Worm (Caenorhabditis elegans) whole organism, late embryonic: Measurements from ENCODE around the gene Y45F10B.59.
"Not testable (repeated sequence)": the region's sequence is repeated elsewhere in the genome, so short reads cannot be mapped to it uniquely, and the experiment has no call there.

ENCODE experiments used
- C08G9.2 ChIP-seq: sonication (generic microtip); optimal IDR thresholded peaks from 2 replicates; lab custom pipeline; 2016; ENCODE audit warnings: mild to moderate bottlenecking, missing genetic modification characterization, moderate library complexity, missing compliant biosample characterization
- C38D4.7 ChIP-seq: fragments of 200-800 bp; sonication (Bioruptor generic); optimal IDR thresholded peaks from 2 replicates; lab custom pipeline; 2018; ENCODE audit warnings: mild to moderate bottlenecking, missing genetic modification characterization, moderate library complexity, missing compliant biosample characterization
- K09A11.1 ChIP-seq: sonication (generic microtip); optimal IDR thresholded peaks from 2 replicates; lab custom pipeline; 2017; ENCODE audit warnings: antibody characterized with exemption, mild to moderate bottlenecking, missing genetic modification characterization, missing compliant biosample characterization; ENCODE audit not compliant: insufficient read depth
- T23F11.4 ChIP-seq: fragments of 200-800 bp; sonication (Bioruptor generic); optimal IDR thresholded peaks from 2 replicates; lab custom pipeline; 2018; ENCODE audit warnings: mild to moderate bottlenecking, missing genetic modification characterization, missing compliant biosample characterization
- Y22D7AL.16 ChIP-seq: sonication (generic microtip); optimal IDR thresholded peaks from 2 replicates; lab custom pipeline; 2016; ENCODE audit warnings: missing genetic modification characterization, missing compliant biosample characterization
- ahr-1 ChIP-seq: sonication (generic microtip); optimal IDR thresholded peaks from 2 replicates; lab custom pipeline; 2016; ENCODE audit warnings: missing genetic modification characterization, missing compliant biosample characterization
- ceh-14 ChIP-seq: sonication (generic microtip); optimal IDR thresholded peaks from 2 replicates; lab custom pipeline; 2016; ENCODE audit warnings: missing genotype, missing genetic modification characterization, missing compliant biosample characterization
- ceh-18 ChIP-seq: sonication (generic microtip); optimal IDR thresholded peaks from 2 replicates; lab custom pipeline; 2016; ENCODE audit warnings: missing genetic modification characterization, missing compliant biosample characterization
- ceh-19 ChIP-seq: fragments of 200-800 bp; sonication (Bioruptor generic); optimal IDR thresholded peaks from 2 replicates; lab custom pipeline; 2018; ENCODE audit warnings: mild to moderate bottlenecking, missing genetic modification characterization, missing compliant biosample characterization
- ceh-24 ChIP-seq: sonication (generic microtip); optimal IDR thresholded peaks from 2 replicates; lab custom pipeline; 2016; ENCODE audit warnings: mild to moderate bottlenecking, missing genetic modification characterization, missing compliant biosample characterization
- ceh-31 ChIP-seq: sonication (generic microtip); optimal IDR thresholded peaks from 2 replicates; lab custom pipeline; 2016; ENCODE audit warnings: missing genetic modification characterization, missing compliant biosample characterization
- ceh-45 ChIP-seq: fragments of 200-800 bp; sonication (Bioruptor generic); IDR thresholded peaks from 2 replicates; pipeline ENCODE4 v1.3.6; 2022; ENCODE audit warnings: missing genetic modification reagents, missing genetic modification characterization, missing compliant biosample characterization
- dmd-4 ChIP-seq: sonication (generic microtip); optimal IDR thresholded peaks from 2 replicates; lab custom pipeline; 2016; ENCODE audit warnings: borderline replicate concordance, missing genetic modification characterization, missing compliant biosample characterization
- dve-1 ChIP-seq: sonication (generic microtip); optimal IDR thresholded peaks from 2 replicates; lab custom pipeline; 2017; ENCODE audit warnings: antibody characterized with exemption, mild to moderate bottlenecking, missing genetic modification characterization, missing compliant biosample characterization
- ets-4 ChIP-seq: sonication (generic microtip); optimal IDR thresholded peaks from 2 replicates; lab custom pipeline; 2016; ENCODE audit warnings: missing genetic modification characterization, missing compliant biosample characterization
- eyg-1 ChIP-seq: sonication (generic microtip); optimal IDR thresholded peaks from 2 replicates; lab custom pipeline; 2016; ENCODE audit warnings: missing genotype, missing genetic modification characterization, missing compliant biosample characterization
- fax-1 ChIP-seq: sonication (generic microtip); optimal IDR thresholded peaks from 2 replicates; lab custom pipeline; 2016; ENCODE audit warnings: missing genotype, missing genetic modification characterization, missing compliant biosample characterization
- fkh-6 ChIP-seq: sonication (generic microtip); optimal IDR thresholded peaks from 2 replicates; lab custom pipeline; 2016; ENCODE audit warnings: missing genetic modification characterization, missing compliant biosample characterization
- hlh-30 ChIP-seq: sonication (generic microtip); optimal IDR thresholded peaks from 2 replicates; lab custom pipeline; 2017; ENCODE audit warnings: antibody characterized with exemption, missing genetic modification characterization, missing compliant biosample characterization; ENCODE audit not compliant: insufficient read depth
- hlh-6 ChIP-seq: sonication (generic microtip); optimal IDR thresholded peaks from 2 replicates; lab custom pipeline; 2016; ENCODE audit warnings: missing genotype, missing genetic modification characterization, missing compliant biosample characterization
- hlh-8 ChIP-seq: sonication (generic microtip); optimal IDR thresholded peaks from 2 replicates; lab custom pipeline; 2016; ENCODE audit warnings: missing genotype, missing genetic modification characterization, missing compliant biosample characterization
- lim-6 ChIP-seq: sonication (generic microtip); optimal IDR thresholded peaks from 2 replicates; lab custom pipeline; 2016; ENCODE audit warnings: missing genetic modification characterization, missing compliant biosample characterization
- madf-2 ChIP-seq: sonication (generic microtip); optimal IDR thresholded peaks from 2 replicates; lab custom pipeline; 2017; ENCODE audit warnings: missing genetic modification characterization, missing compliant biosample characterization
- mec-3 ChIP-seq: sonication (generic microtip); optimal IDR thresholded peaks from 2 replicates; lab custom pipeline; 2016; ENCODE audit warnings: borderline replicate concordance, missing genetic modification characterization, missing compliant biosample characterization
- npax-4 ChIP-seq: sonication (generic microtip); optimal IDR thresholded peaks from 2 replicates; lab custom pipeline; 2016; ENCODE audit warnings: missing genetic modification characterization, missing compliant biosample characterization
- pag-3 ChIP-seq: sonication (generic microtip); optimal IDR thresholded peaks from 2 replicates; lab custom pipeline; 2016; ENCODE audit warnings: missing compliant biosample characterization, missing genetic modification characterization, borderline replicate concordance
- pha-2 ChIP-seq: sonication (generic microtip); optimal IDR thresholded peaks from 2 replicates; lab custom pipeline; 2017; ENCODE audit warnings: mild to moderate bottlenecking, missing genetic modification characterization, missing compliant biosample characterization
- pros-1 ChIP-seq: fragments of 150-350 bp; optimal IDR thresholded peaks from 2 replicates; lab custom pipeline; 2014; ENCODE audit warnings: missing biosample characterization, missing genetic modification reagents, missing genetic modification characterization
- ref-2 ChIP-seq: sonication (generic microtip); optimal IDR thresholded peaks from 2 replicates; lab custom pipeline; 2016; ENCODE audit warnings: missing genetic modification characterization, missing compliant biosample characterization
- sdc-2 ChIP-seq: sonication (generic microtip); optimal IDR thresholded peaks from 2 replicates; lab custom pipeline; 2016; ENCODE audit warnings: missing genotype, missing genetic modification characterization, missing compliant biosample characterization
- sox-2 ChIP-seq: fragments of 200-800 bp; sonication (Bioruptor generic); IDR thresholded peaks from 2 replicates; pipeline ENCODE4 v1.3.6; 2022; ENCODE audit warnings: missing genetic modification reagents, missing genetic modification characterization, missing compliant biosample characterization
- sox-4 ChIP-seq: sonication (generic microtip); optimal IDR thresholded peaks from 2 replicates; lab custom pipeline; 2017; ENCODE audit warnings: mild to moderate bottlenecking, missing genetic modification characterization, inconsistent platforms, missing compliant biosample characterization
- syd-9 ChIP-seq: sonication (generic microtip); optimal IDR thresholded peaks from 2 replicates; lab custom pipeline; 2016; ENCODE audit warnings: mild to moderate bottlenecking, missing genetic modification characterization, moderate library complexity, missing compliant biosample characterization
- tbx-2 ChIP-seq: sonication (generic microtip); optimal IDR thresholded peaks from 2 replicates; lab custom pipeline; 2016; ENCODE audit warnings: missing genetic modification characterization, missing compliant biosample characterization
- ttx-3 ChIP-seq: sonication (generic microtip); optimal IDR thresholded peaks from 2 replicates; lab custom pipeline; 2016; ENCODE audit warnings: missing genetic modification reagents, missing genetic modification characterization, missing compliant biosample characterization
- unc-3 ChIP-seq, 2 experiments: fragments of 200-800 bp in 1 of 2; sonication (Bioruptor generic) in 1 of 2; sonication (generic microtip) in 1 of 2; conservative IDR thresholded peaks in 1 of 2; optimal IDR thresholded peaks in 1 of 2; 2 replicates each; pipeline versions ENCODE4 v1.3.6 to Lab custom; 2016 to 2022; ENCODE audit warnings: missing compliant biosample characterization in 2 of 2, missing genetic modification characterization in 2 of 2, missing genetic modification reagents in 1 of 2
- unc-42 ChIP-seq: sonication (generic microtip); optimal IDR thresholded peaks from 2 replicates; lab custom pipeline; 2016; ENCODE audit warnings: missing genotype, missing genetic modification characterization, missing compliant biosample characterization
- unc-55 ChIP-seq: sonication (generic microtip); optimal IDR thresholded peaks from 2 replicates; lab custom pipeline; 2017; ENCODE audit warnings: missing biosample characterization, missing genetic modification reagents, missing genetic modification characterization
- unc-86 ChIP-seq: sonication (generic microtip); optimal IDR thresholded peaks from 2 replicates; lab custom pipeline; 2016; ENCODE audit warnings: missing genetic modification characterization, missing compliant biosample characterization

Y45F10B.59 gene

ce11 chrIV:13584646-13585045, 17.8 kb upstream of the Y45F10B.59 start, which contains the start of gene sru-11:
sru-11 (plus strand) TSS chrIV:13584946.
- no peak for TF ChIP-seq ceh-31 (tag; lab: Kevin White, UChicago)
- no peak for TF ChIP-seq npax-4
- TF ChIP-seq pag-3 (tag; lab: Kevin White, UChicago) = no peak
- TF ChIP-seq pros-1 (tag; lab: Kevin White, UChicago) = no peak
- TF ChIP-seq pha-2 = no peak
- no peak for TF ChIP-seq hlh-30 (tag; lab: Kevin White, UChicago)
- TF ChIP-seq lim-6 = no peak
- TF ChIP-seq ceh-14 (tag; lab: Kevin White, UChicago) = no peak
- TF ChIP-seq ref-2 (tag; lab: Kevin White, UChicago) = no peak
- no peak for TF ChIP-seq ahr-1 (tag; lab: Kevin White, UChicago)
- TF ChIP-seq C08G9.2 (tag; lab: Kevin White, UChicago) = no peak
- TF ChIP-seq ceh-19 = no peak
- no peak for TF ChIP-seq syd-9 (tag; lab: Kevin White, UChicago)
- TF ChIP-seq dve-1 = no peak
- no peak for TF ChIP-seq ceh-45 (GFP tag; lab: Robert Waterston, UW)
- TF ChIP-seq sdc-2 (tag; lab: Kevin White, UChicago) = no peak
- no peak for TF ChIP-seq madf-2 (tag; lab: Kevin White, UChicago)
- no peak for TF ChIP-seq hlh-6 (tag; lab: Kevin White, UChicago)

- TF ChIP-seq K09A11.1 (no peak), ceh-18 (tag; lab: Kevin White, UChicago) (no peak), ceh-31 (tag; lab: Kevin White, UChicago) (no peak), ceh-45 (GFP tag; lab: Robert Waterston, UW) (no peak), unc-55 (GFP tag; lab: Kevin White, UChicago) (no peak), madf-2 (tag; lab: Kevin White, UChicago) (no peak), tbx-2 (no peak), hlh-8 (tag; lab: Kevin White, UChicago) (no peak), sox-2 (GFP tag; lab: Robert Waterston, UW) (no peak), eyg-1 (tag; lab: Kevin White, UChicago) (no peak), unc-86 (tag; lab: Kevin White, UChicago) (no peak), C08G9.2 (tag; lab: Kevin White, UChicago) (no peak), ttx-3 (tag; lab: Kevin White, UChicago) (no peak), fkh-6 (no peak), unc-42 (tag; lab: Kevin White, UChicago) (no peak), ahr-1 (tag; lab: Kevin White, UChicago) (no peak)
Observed at ce11 chrIV:13587175-13587574, 15.2 kb upstream of the Y45F10B.59 start, which contains the start of gene Y45F10B.12. Y45F10B.12 (plus strand) TSS chrIV:13587475.

ce11 chrIV:13588544-13589043, 13.8 kb upstream of the Y45F10B.59 start, which contains the start of gene sru-9:
sru-9 (plus strand) TSS chrIV:13588993.
- not testable (repeated sequence) for TF ChIP-seq Y22D7AL.16 (tag; lab: Kevin White, UChicago); C38D4.7; ahr-1 (tag; lab: Kevin White, UChicago)

ce11 chrIV:13591645-13592044, 10.8 kb upstream of the Y45F10B.59 start, which contains the start of gene tsp-5:
tsp-5 (minus strand) TSS chrIV:13591745.
- TF ChIP-seq ets-4 (tag; lab: Kevin White, UChicago) (no peak), mec-3 (tag; lab: Kevin White, UChicago) (no peak), unc-86 (tag; lab: Kevin White, UChicago) (no peak), sox-2 (GFP tag; lab: Robert Waterston, UW) (no peak), fkh-6 (no peak), eyg-1 (tag; lab: Kevin White, UChicago) (no peak), npax-4 (no peak), fax-1 (no peak), ref-2 (tag; lab: Kevin White, UChicago) (no peak), sox-4 (tag; lab: Kevin White, UChicago) (no peak), ceh-24 (tag; lab: Kevin White, UChicago) (no peak), ahr-1 (tag; lab: Kevin White, UChicago) (no peak), sdc-2 (tag; lab: Kevin White, UChicago) (no peak), hlh-30 (tag; lab: Kevin White, UChicago) (no peak), T23F11.4 (no peak), pag-3 (tag; lab: Kevin White, UChicago) (no peak), unc-3 (GFP tag; conservative IDR thresholded peaks at IDR 0.05; lab: Robert Waterston, UW) (no peak), unc-3 (tag; optimal IDR thresholded peaks at IDR 0.05; lab: Kevin White, UChicago) (no peak), dmd-4 (no peak), madf-2 (tag; lab: Kevin White, UChicago) (no peak)
- TF ChIP-seq, all 69 proteins: peak for 0
